Worm (Caenorhabditis elegans): ENCODE data around the gene npp-1.

DNA sequence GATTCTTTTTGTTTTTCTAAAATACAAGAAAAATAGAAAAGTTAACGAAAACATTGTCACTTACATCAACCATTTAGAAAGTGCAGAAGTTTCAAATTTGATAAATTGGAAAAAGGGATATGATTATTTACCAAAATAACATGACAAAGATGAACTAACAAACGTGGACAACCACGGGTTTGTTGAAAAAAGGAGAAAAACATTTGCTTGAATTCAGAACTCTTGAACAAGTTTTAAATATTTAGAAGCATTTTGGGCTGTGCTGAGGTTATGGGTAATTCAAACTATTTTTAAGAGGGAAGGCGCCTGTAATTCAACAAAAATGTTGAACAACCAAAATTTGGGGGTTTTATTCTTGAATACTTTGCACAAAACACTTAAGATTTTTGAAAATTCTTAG, 31.6 kb downstream of the npp-1 start, which contains the start of gene ttbk-3:
- TF ChIP-seq T07F8.4 (tag; optimal IDR thresholded peaks at IDR 0.05) (no peak), madf-3 (GFP tag; IDR thresholded peaks at IDR 0.05) (no peak), Y53F4B.3 (GFP tag; IDR thresholded peaks at IDR 0.05) (no peak), dpff-1 (tag; optimal IDR thresholded peaks at IDR 0.05) (no peak), mel-28 (tag; optimal IDR thresholded peaks at IDR 0.05; ENCODE audit: borderline replicate concordance) (no peak), zfh-2 (GFP tag; conservative IDR thresholded peaks at IDR 0.05) (no peak), ets-4 (GFP tag; optimal IDR thresholded peaks at IDR 0.05) (no peak), repo-1 (tag; optimal IDR thresholded peaks at IDR 0.05) (no peak), snpc-4 (GFP tag; optimal IDR thresholded peaks at IDR 0.05) (no peak), snpc-4 (tag; optimal IDR thresholded peaks at IDR 0.05) (no peak), ama-1 (optimal IDR thresholded peaks at IDR 0.05) (no peak), ama-1 (GFP tag; optimal IDR thresholded peaks at IDR 0.05) (no peak), dpl-1 (GFP tag; optimal IDR thresholded peaks at IDR 0.05) (no peak), madf-8 (GFP tag; conservative IDR thresholded peaks at IDR 0.05) (no peak), nhr-179 (tag; optimal IDR thresholded peaks at IDR 0.05) (no peak)

Data from whole organism, young adult.